Fruit fly (Drosophila melanogaster): ENCODE measurements around the gene RecQ4.

Gene RecQ4

DNA sequence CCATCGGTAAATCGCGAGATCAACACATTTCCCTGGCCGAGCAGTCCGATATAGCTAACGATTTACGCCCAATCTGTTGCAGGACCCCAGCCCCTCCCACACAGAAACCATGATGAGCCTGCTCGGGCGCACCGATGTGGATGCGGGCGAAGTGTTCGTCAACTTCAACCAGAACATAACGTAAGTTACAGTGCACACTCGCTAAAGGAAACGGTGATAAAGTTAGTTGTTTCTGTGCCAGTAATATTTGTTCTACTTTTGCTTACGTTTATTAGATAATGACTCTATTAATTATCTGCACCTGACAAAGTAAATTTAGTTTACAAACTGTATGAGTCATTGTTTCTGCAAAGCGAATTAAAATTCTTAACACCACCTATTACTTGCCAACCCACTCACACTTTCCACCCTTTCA, 11.6 kb upstream of the RecQ4 start (continued):
- no peak for TF ChIP-seq B-H1 (GFP tag; IDR thresholded peaks at IDR 0.05)
- peak; percentile 94 for TF ChIP-seq CG9437 (GFP tag; optimal IDR thresholded peaks at IDR 0.05)
- peak in 1 of 2 experiments; percentile 20 for TF ChIP-seq Pdp1 (GFP tag; optimal IDR thresholded peaks at IDR 0.05)
- no peak for TF ChIP-seq CG6254 (GFP tag; optimal IDR thresholded peaks at IDR 0.05)
- no peak for TF ChIP-seq H2.0 (GFP tag; IDR thresholded peaks at IDR 0.05)

DNA sequence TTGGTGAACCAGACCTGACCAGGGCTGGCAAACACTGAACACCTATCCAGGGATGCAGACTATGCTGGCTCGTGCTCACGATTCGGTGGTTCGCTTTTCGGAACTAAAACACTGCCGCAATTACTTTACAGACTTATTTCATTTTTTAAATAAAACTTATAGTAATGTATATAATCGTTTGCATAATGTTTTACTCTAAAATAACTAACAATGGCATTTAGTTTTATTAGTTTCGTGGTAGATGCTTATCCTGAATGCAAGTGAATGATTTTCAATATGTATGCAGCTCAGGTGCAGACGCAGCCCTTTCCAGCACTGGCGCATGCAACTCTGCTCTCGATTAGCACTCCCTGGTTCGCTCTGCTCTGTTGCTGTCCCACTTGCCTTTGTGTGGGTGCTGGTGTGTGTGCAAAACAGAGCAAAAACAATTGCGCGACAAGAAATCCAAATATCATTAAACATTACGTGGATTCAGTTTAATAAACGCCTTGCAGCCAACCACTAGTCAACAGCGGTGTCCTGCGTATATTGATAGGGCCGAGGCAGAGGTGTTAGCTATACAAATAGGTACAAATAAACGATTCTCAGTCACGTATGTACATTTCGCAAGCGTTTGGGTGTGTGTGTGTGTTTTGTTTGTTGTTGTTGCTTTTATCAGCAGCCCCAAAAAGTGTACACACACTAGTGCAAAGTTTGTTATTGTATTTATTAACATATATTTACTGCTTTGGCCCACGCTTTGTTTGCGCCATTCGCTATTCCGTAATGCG, 11.0 kb upstream of the RecQ4 start, which contains the start of the genes ERR and Atg18a:
Gene ERR (minus strand): TSS at position 45 of the 770 bp plus-strand sequence.
Gene Atg18a (plus strand): TSS at position 231 of the 770 bp plus-strand sequence.
- TF ChIP-seq ftz-f1 (GFP tag; optimal IDR thresholded peaks at IDR 0.05) = peak; percentile 46
- peak; percentile 38 for TF ChIP-seq CG12299 (tag; optimal IDR thresholded peaks at IDR 0.05)
- TF ChIP-seq CG8290 (GFP tag; optimal IDR thresholded peaks at IDR 0.05) = peak; percentile 66
- TF ChIP-seq CG8290 (tag; optimal IDR thresholded peaks at IDR 0.05) = peak; percentile 38 to 80
- peak; percentile 48; the same call in 1 of the 3 replicates for TF ChIP-seq gce (GFP tag; IDR thresholded peaks at IDR 0.05)
- TF ChIP-seq usp (GFP tag; optimal IDR thresholded peaks at IDR 0.05) = no peak
- TF ChIP-seq Opbp (GFP tag; IDR thresholded peaks at IDR 0.05; ENCODE audit: partially characterized antibody) = peak; percentile 51; the same call in 1 of the 3 replicates
- no peak for TF ChIP-seq pfk (GFP tag; optimal IDR thresholded peaks at IDR 0.05)
- no peak for TF ChIP-seq CG17568 (GFP tag; optimal IDR thresholded peaks at IDR 0.05)
- TF ChIP-seq Myb (GFP tag; optimal IDR thresholded peaks at IDR 0.05) = peak; percentile 51
- TF ChIP-seq wek (GFP tag; optimal IDR thresholded peaks at IDR 0.05) = no peak
- peak; percentile 13 for TF ChIP-seq CrebB (tag; optimal IDR thresholded peaks at IDR 0.05)
- peak; percentile 75 for TF ChIP-seq Bteb2 (GFP tag; optimal IDR thresholded peaks at IDR 0.05)
- peak; percentile 76 for TF ChIP-seq CG9609 (GFP tag; optimal IDR thresholded peaks at IDR 0.05)
- TF ChIP-seq CG18599 (GFP tag; optimal IDR thresholded peaks at IDR 0.05) = peak; percentile 79
- TF ChIP-seq nerfin-1 (tag; optimal IDR thresholded peaks at IDR 0.05) = peak; percentile 72
- TF ChIP-seq CG2875 (GFP tag; optimal IDR thresholded peaks at IDR 0.05) = peak; percentile 17
- peak; percentile 76 for TF ChIP-seq ems (GFP tag; optimal IDR thresholded peaks at IDR 0.05)
- TF ChIP-seq ind (GFP tag; optimal IDR thresholded peaks at IDR 0.05) = peak; percentile 91
- TF ChIP-seq fd3F (GFP tag; optimal IDR thresholded peaks at IDR 0.05) = peak; percentile 82
- TF ChIP-seq CG12659 (GFP tag; optimal IDR thresholded peaks at IDR 0.05) = peak; percentile 92
- TF ChIP-seq twi (tag; optimal IDR thresholded peaks at IDR 0.05) = peak; percentile 78
- peak; percentile 73 for TF ChIP-seq Scr (GFP tag; IDR thresholded peaks at IDR 0.05; ENCODE audit: partially characterized antibody)
- peak; percentile 82 for TF ChIP-seq Rx (GFP tag; IDR thresholded peaks at IDR 0.05)
- peak; percentile 82 for TF ChIP-seq shn (GFP tag; optimal IDR thresholded peaks at IDR 0.05)
- TF ChIP-seq HmgD (GFP tag; optimal IDR thresholded peaks at IDR 0.05) = peak; percentile 79
- peak; percentile 82; the same call in 2 of the 3 replicates for TF ChIP-seq zfh1 (GFP tag; IDR thresholded peaks at IDR 0.05)
- peak; percentile 90 for TF ChIP-seq CG13775 (GFP tag; optimal IDR thresholded peaks at IDR 0.05)
- peak; percentile 71; the same call in 2 of the 3 replicates for TF ChIP-seq jigr1 (GFP tag; IDR thresholded peaks at IDR 0.05)
- peak; percentile 68 for TF ChIP-seq Side (GFP tag; optimal IDR thresholded peaks at IDR 0.05)
- no peak for TF ChIP-seq BtbVII (GFP tag; optimal IDR thresholded peaks at IDR 0.05)
- peak; percentile 61 for TF ChIP-seq CG4854 (GFP tag; optimal IDR thresholded peaks at IDR 0.05)
- TF ChIP-seq CG7556 (GFP tag; optimal IDR thresholded peaks at IDR 0.05) = peak; percentile 75
- TF ChIP-seq HLH54F (GFP tag; optimal IDR thresholded peaks at IDR 0.05) = peak; percentile 88
- TF ChIP-seq CG12769 (tag; optimal IDR thresholded peaks at IDR 0.05) = peak; percentile 77
- peak in 1 of 3 experiments; percentile 79 for TF ChIP-seq lola (GFP tag; optimal IDR thresholded peaks at IDR 0.05)
- peak; percentile 13 for TF ChIP-seq CG3065 (GFP tag; optimal IDR thresholded peaks at IDR 0.05)
- TF ChIP-seq Lhr (GFP tag; optimal IDR thresholded peaks at IDR 0.05) = peak; percentile 82
- peak; percentile 91 for TF ChIP-seq Hr3 (GFP tag; optimal IDR thresholded peaks at IDR 0.05)
- TF ChIP-seq CG1832 (GFP tag; optimal IDR thresholded peaks at IDR 0.05) = peak; percentile 23
- no peak for TF ChIP-seq CTCF (GFP tag; optimal IDR thresholded peaks at IDR 0.05)
- TF ChIP-seq ttk (GFP tag; IDR thresholded peaks at IDR 0.05) = peak; percentile 81
- TF ChIP-seq Hey (tag; optimal IDR thresholded peaks at IDR 0.05) = peak; percentile 57
